Fruit fly (Drosophila melanogaster): ENCODE data around the gene ninaC.

ninaC gene

dm6 chr2L:7425690-7426056, 48.2 kb downstream of the ninaC start:
- TF ChIP-seq pad (GFP tag; optimal IDR thresholded peaks at IDR 0.05), result no peak
- no peak for TF ChIP-seq Clk (GFP tag; optimal IDR thresholded peaks at IDR 0.05)
- TF ChIP-seq cic (GFP tag; optimal IDR thresholded peaks at IDR 0.05), result no peak
- TF ChIP-seq cnc (optimal IDR thresholded peaks at IDR 0.05), result no peak
- no peak for TF ChIP-seq tj (GFP tag; optimal IDR thresholded peaks at IDR 0.05)
- TF ChIP-seq toe (GFP tag; optimal IDR thresholded peaks at IDR 0.05), result no peak
- no peak for TF ChIP-seq CG5204 (GFP tag; optimal IDR thresholded peaks at IDR 0.05)
- TF ChIP-seq kay (GFP tag; ENCODE audit: borderline replicate concordance), result no peak

dm6 chr2L:7426326-7427066, 49.0 kb downstream of the ninaC start, which contains the start of gene muc:
muc (plus strand) TSS chr2L:7426866.
- TF ChIP-seq tj (GFP tag; optimal IDR thresholded peaks at IDR 0.05) (peak; percentile 23), Mnt (GFP tag; optimal IDR thresholded peaks at IDR 0.05) (no peak), bab1 (GFP tag; optimal IDR thresholded peaks at IDR 0.05) (peak; percentile 13), CG1620 (GFP tag; optimal IDR thresholded peaks at IDR 0.05) (peak; percentile 36), kay (GFP tag; ENCODE audit: borderline replicate concordance) (no peak), pad (GFP tag; optimal IDR thresholded peaks at IDR 0.05) (peak; percentile 6), CG7045 (GFP tag; optimal IDR thresholded peaks at IDR 0.05) (no peak), cnc (optimal IDR thresholded peaks at IDR 0.05) (no peak), cic (GFP tag; optimal IDR thresholded peaks at IDR 0.05) (no peak), ovo (GFP tag; optimal IDR thresholded peaks at IDR 0.05) (peak; percentile 10), Crg-1 (GFP tag; optimal IDR thresholded peaks at IDR 0.05) (no peak), Clk (GFP tag; optimal IDR thresholded peaks at IDR 0.05) (peak; percentile 8), CG7101 (tag; optimal IDR thresholded peaks at IDR 0.05) (peak; percentile 64), CG14711 (tag; optimal IDR thresholded peaks at IDR 0.05) (peak; percentile 57), CG11617 (GFP tag; optimal IDR thresholded peaks at IDR 0.05) (no peak), CG12768 (GFP tag; optimal IDR thresholded peaks at IDR 0.05) (no peak), Hr96 (GFP tag; optimal IDR thresholded peaks at IDR 0.05) (peak; percentile 8), CG5204 (GFP tag; optimal IDR thresholded peaks at IDR 0.05) (peak; percentile 30), toe (GFP tag; optimal IDR thresholded peaks at IDR 0.05) (peak; percentile 46), CG33017 (tag; optimal IDR thresholded peaks at IDR 0.05) (peak; percentile 54)

dm6 chr2L:7427067-7427785, 49.7 kb downstream of the ninaC start:
- TF ChIP-seq CG1620 (GFP tag; optimal IDR thresholded peaks at IDR 0.05), result no peak
- no peak for TF ChIP-seq bab1 (GFP tag; optimal IDR thresholded peaks at IDR 0.05)
- peak; percentile 32 for TF ChIP-seq Mnt (GFP tag; optimal IDR thresholded peaks at IDR 0.05)
- no peak for TF ChIP-seq CG12768 (GFP tag; optimal IDR thresholded peaks at IDR 0.05)

- no peak for TF ChIP-seq toe (GFP tag; optimal IDR thresholded peaks at IDR 0.05)
- no peak for TF ChIP-seq bab1 (GFP tag; optimal IDR thresholded peaks at IDR 0.05)
- no peak for TF ChIP-seq Crg-1 (GFP tag; optimal IDR thresholded peaks at IDR 0.05)
- no peak for TF ChIP-seq kay (GFP tag; ENCODE audit: borderline replicate concordance)
- no peak for TF ChIP-seq cnc (optimal IDR thresholded peaks at IDR 0.05)
- no peak for TF ChIP-seq Clk (GFP tag; optimal IDR thresholded peaks at IDR 0.05)
- no peak for TF ChIP-seq CG1620 (GFP tag; optimal IDR thresholded peaks at IDR 0.05)
- no peak for TF ChIP-seq Mnt (GFP tag; optimal IDR thresholded peaks at IDR 0.05)
- no peak for TF ChIP-seq CG33017 (tag; optimal IDR thresholded peaks at IDR 0.05)
- no peak for TF ChIP-seq CG5204 (GFP tag; optimal IDR thresholded peaks at IDR 0.05)
- no peak for TF ChIP-seq CG12768 (GFP tag; optimal IDR thresholded peaks at IDR 0.05)
- no peak for TF ChIP-seq ovo (GFP tag; optimal IDR thresholded peaks at IDR 0.05)
- no peak for TF ChIP-seq CG14711 (tag; optimal IDR thresholded peaks at IDR 0.05)
- TF ChIP-seq CG11617 (GFP tag; optimal IDR thresholded peaks at IDR 0.05), result no peak
- no peak for TF ChIP-seq pad (GFP tag; optimal IDR thresholded peaks at IDR 0.05)
- TF ChIP-seq CG7101 (tag; optimal IDR thresholded peaks at IDR 0.05), result no peak
- TF ChIP-seq Hr96 (GFP tag; optimal IDR thresholded peaks at IDR 0.05), result no peak
Observed at dm6 chr2L:7427786-7428137, 50.3 kb downstream of the ninaC start.

- TF ChIP-seq CG5204 (GFP tag; optimal IDR thresholded peaks at IDR 0.05) (no peak), Crg-1 (GFP tag; optimal IDR thresholded peaks at IDR 0.05) (no peak), cic (GFP tag; optimal IDR thresholded peaks at IDR 0.05) (no peak), CG7101 (tag; optimal IDR thresholded peaks at IDR 0.05) (no peak), CG1620 (GFP tag; optimal IDR thresholded peaks at IDR 0.05) (no peak), bab1 (GFP tag; optimal IDR thresholded peaks at IDR 0.05) (no peak), CG14711 (tag; optimal IDR thresholded peaks at IDR 0.05) (no peak), CG12768 (GFP tag; optimal IDR thresholded peaks at IDR 0.05) (no peak), kay (GFP tag; ENCODE audit: borderline replicate concordance) (no peak), tj (GFP tag; optimal IDR thresholded peaks at IDR 0.05) (no peak), toe (GFP tag; optimal IDR thresholded peaks at IDR 0.05) (no peak)
Observed at dm6 chr2L:7430313-7430712, 52.8 kb downstream of the ninaC start.

dm6 chr2L:7431861-7432601, 54.5 kb downstream of the ninaC start:
- peak; percentile 59 for TF ChIP-seq kay (GFP tag; ENCODE audit: borderline replicate concordance)
- no peak for TF ChIP-seq CG7101 (tag; optimal IDR thresholded peaks at IDR 0.05)
- TF ChIP-seq CG14711 (tag; optimal IDR thresholded peaks at IDR 0.05), result no peak

Measured in whole organism, adult.